Worm (Caenorhabditis elegans) whole organism, L4/young adult: ENCODE data around the gene tag-120.
A peak's percentile ranks its signal among the peaks of the same experiment; 100 is the strongest.

ENCODE experiments used
- W03F9.2 ChIP-seq: fragments of 150-350 bp; optimal IDR thresholded peaks from 2 replicates; lab custom pipeline; 2014; ENCODE audit warnings: missing biosample characterization, missing genetic modification characterization
- dao-5 ChIP-seq: sonication (generic microtip); optimal IDR thresholded peaks from 2 replicates; lab custom pipeline; 2016; ENCODE audit warnings: missing genotype, missing genetic modification characterization, moderate library complexity, missing compliant biosample characterization
- him-1 ChIP-seq: sonication (generic microtip); optimal IDR thresholded peaks from 2 replicates; lab custom pipeline; 2016; ENCODE audit warnings: missing genotype, missing genetic modification reagents, missing genetic modification characterization, missing compliant biosample characterization

ce11 chrV:9729462-9730162 is 20.0 kb upstream of the tag-120 start, which contains the start of the genes aagr-3 and drap-1:
- TF ChIP-seq dao-5 (tag; lab: Kevin White, UChicago) = no peak
- peak; percentile 28 for TF ChIP-seq W03F9.2
- no peak for TF ChIP-seq him-1 (tag; lab: Kevin White, UChicago)
